Worm (Caenorhabditis elegans): Measurements from ENCODE around the gene tbc-2.

- TF ChIP-seq F13C5.2 (tag; optimal IDR thresholded peaks at IDR 0.05), result no peak
- TF ChIP-seq flt-1 (GFP tag; IDR thresholded peaks at IDR 0.05), result no peak
- TF ChIP-seq ama-1 (optimal IDR thresholded peaks at IDR 0.05), result no peak
- TF ChIP-seq ceh-36 (tag; optimal IDR thresholded peaks at IDR 0.05), result no peak
- no peak for TF ChIP-seq tbx-37 (GFP tag; conservative IDR thresholded peaks at IDR 0.05)
- TF ChIP-seq tra-4 (tag; optimal IDR thresholded peaks at IDR 0.05), result no peak
- no peak for TF ChIP-seq ceh-13 (GFP tag; optimal IDR thresholded peaks at IDR 0.05)
- TF ChIP-seq hmg-4 (GFP tag; optimal IDR thresholded peaks at IDR 0.05), result no peak
- TF ChIP-seq sea-1 (GFP tag; conservative IDR thresholded peaks at IDR 0.05), result no peak
- no peak for TF ChIP-seq B0310.2 (tag; optimal IDR thresholded peaks at IDR 0.05)
- no peak for TF ChIP-seq hnd-1 (tag; optimal IDR thresholded peaks at IDR 0.05)
- TF ChIP-seq aly-1 (tag; optimal IDR thresholded peaks at IDR 0.05), result no peak
- no peak for TF ChIP-seq hmbx-1 (tag; optimal IDR thresholded peaks at IDR 0.05)
Observed at ce11 chrII:5820282-5820762, 6.9 kb downstream of the tbc-2 start, which contains the start of gene ehs-1.
